Worm (Caenorhabditis elegans): ENCODE data around the gene srh-67.

The srh-67 gene

DNA sequence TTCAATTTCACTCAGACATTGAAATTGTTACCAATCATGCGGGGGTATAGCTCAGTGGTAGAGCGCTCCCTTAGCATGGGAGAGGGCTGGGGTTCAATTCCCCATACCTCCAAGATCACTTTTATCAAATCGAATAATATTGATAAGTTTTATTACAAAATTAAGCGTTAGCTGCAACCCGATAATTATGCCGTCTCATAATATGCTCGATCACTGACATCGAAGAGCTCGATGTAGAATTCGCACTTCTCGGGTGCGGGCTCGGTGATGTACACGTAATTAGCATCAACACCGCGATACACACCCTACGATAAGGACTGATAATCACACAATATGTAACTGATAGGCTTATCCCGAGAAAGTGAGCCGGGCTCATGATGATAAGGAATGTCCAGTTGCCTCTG, 33.8 kb downstream of the srh-67 start (continued):
- peak; percentile 67 for TF ChIP-seq hrde-1 (tag; optimal IDR thresholded peaks at IDR 0.05; ENCODE audit: borderline replicate concordance)
- no peak for TF ChIP-seq egrh-3 (GFP tag; IDR thresholded peaks at IDR 0.05)
- TF ChIP-seq repo-1 (tag; optimal IDR thresholded peaks at IDR 0.05) = peak; percentile 45
- no peak for TF ChIP-seq B0336.3 (GFP tag; IDR thresholded peaks at IDR 0.05)
- TF ChIP-seq F39B2.1 (GFP tag; IDR thresholded peaks at IDR 0.05) = no peak
- TF ChIP-seq nfyb-1 (GFP tag; IDR thresholded peaks at IDR 0.05) = peak; percentile 72
- TF ChIP-seq C17E4.6 (GFP tag; IDR thresholded peaks at IDR 0.05) = no peak
- TF ChIP-seq ztf-18 (tag; optimal IDR thresholded peaks at IDR 0.05) = peak; percentile 42
- TF ChIP-seq chd-7 (tag; optimal IDR thresholded peaks at IDR 0.05) = no peak
- TF ChIP-seq B0019.2 (GFP tag; conservative IDR thresholded peaks at IDR 0.05) = no peak
- no peak for TF ChIP-seq ccch-3 (GFP tag; optimal IDR thresholded peaks at IDR 0.05)
- no peak for TF ChIP-seq F57C9.4 (tag; optimal IDR thresholded peaks at IDR 0.05)
- 0 out of 2 replicates have a peak, but pooled peaks have one; percentile 21 for TF ChIP-seq cebp-2 (GFP tag; IDR thresholded peaks at IDR 0.05)

ce11 chrII:12544533-12544932, 35.8 kb downstream of the srh-67 start, which contains the start of gene F49C5.9:
Gene F49C5.9, minus strand, starts transcription at chrII:12544633.
- no peak for TF ChIP-seq madf-10 (tag; optimal IDR thresholded peaks at IDR 0.05)
- no peak for TF ChIP-seq attf-6 (GFP tag; IDR thresholded peaks at IDR 0.05)
- no peak for TF ChIP-seq Y53F4B.3 (GFP tag; IDR thresholded peaks at IDR 0.05)
- TF ChIP-seq dox-1 (GFP tag; IDR thresholded peaks at IDR 0.05) = no peak
- no peak for TF ChIP-seq dpl-1 (GFP tag; optimal IDR thresholded peaks at IDR 0.05)
- no peak for TF ChIP-seq ceh-40 (GFP tag; IDR thresholded peaks at IDR 0.05)
- TF ChIP-seq hmg-1.2 (GFP tag; IDR thresholded peaks at IDR 0.05) = no peak
- TF ChIP-seq F39B2.1 (GFP tag; IDR thresholded peaks at IDR 0.05) = no peak
- no peak for TF ChIP-seq pbrm-1 (GFP tag; IDR thresholded peaks at IDR 0.05)
- TF ChIP-seq lsy-27 (tag; optimal IDR thresholded peaks at IDR 0.05; ENCODE audit: borderline replicate concordance, insufficient read depth) = no peak
- no peak for TF ChIP-seq Y67H2A.10 (GFP tag; conservative IDR thresholded peaks at IDR 0.05)

DNA sequence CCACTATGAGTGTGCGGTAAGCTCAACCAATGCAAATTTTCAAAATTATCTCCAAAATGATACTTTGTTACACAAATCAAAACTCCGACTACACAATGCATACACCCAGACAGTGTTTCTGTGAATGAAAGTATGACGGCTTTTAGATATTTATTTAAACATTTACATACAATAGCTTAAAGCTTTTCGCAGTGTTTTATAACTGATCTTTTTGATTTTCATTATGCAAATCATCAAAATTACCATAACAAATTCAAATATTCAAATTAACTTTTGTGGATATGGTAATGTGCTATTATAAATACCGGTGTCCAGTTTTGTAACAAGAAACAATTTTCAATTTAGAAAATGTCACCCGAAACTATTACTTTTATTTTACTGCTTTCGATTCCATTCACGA, 37.7 kb downstream of the srh-67 start, which contains the start of the genes F49C5.5 and F49C5.10:
F49C5.5 (minus strand) TSS at position 101 of the 400 bp plus-strand sequence.
F49C5.10 (plus strand) TSS at position 344 of the 400 bp plus-strand sequence.
- TF ChIP-seq let-526 (GFP tag; IDR thresholded peaks at IDR 0.05) (no peak), akir-1 (GFP tag; optimal IDR thresholded peaks at IDR 0.05) (no peak), bed-1 (GFP tag; IDR thresholded peaks at IDR 0.05) (no peak), tbp1 (GFP tag; optimal IDR thresholded peaks at IDR 0.05) (no peak), F49E8.2 (tag; optimal IDR thresholded peaks at IDR 0.05; ENCODE audit: insufficient read depth) (no peak), sdz-38 (tag; optimal IDR thresholded peaks at IDR 0.05) (no peak), Y56A3A.18 (GFP tag; IDR thresholded peaks at IDR 0.05) (no peak), madf-6 (GFP tag; IDR thresholded peaks at IDR 0.05) (no peak), ets-4 (GFP tag; optimal IDR thresholded peaks at IDR 0.05) (no peak), mel-28 (tag; optimal IDR thresholded peaks at IDR 0.05; ENCODE audit: borderline replicate concordance) (no peak), attf-5 (GFP tag; optimal IDR thresholded peaks at IDR 0.05) (no peak), nfya-2 (GFP tag; IDR thresholded peaks at IDR 0.05) (no peak), snpc-4 (GFP tag; optimal IDR thresholded peaks at IDR 0.05) (no peak), snpc-4 (tag; optimal IDR thresholded peaks at IDR 0.05) (no peak), Y67H2A.10 (GFP tag; conservative IDR thresholded peaks at IDR 0.05) (no peak), F33H1.4 (GFP tag; IDR thresholded peaks at IDR 0.05) (no peak), cebp-1 (GFP tag; IDR thresholded peaks at IDR 0.05) (no peak), cebp-1 (tag; optimal IDR thresholded peaks at IDR 0.05) (no peak), B0336.3 (GFP tag; IDR thresholded peaks at IDR 0.05) (no peak), egl-18 (GFP tag; IDR thresholded peaks at IDR 0.05) (no peak), ceh-40 (GFP tag; IDR thresholded peaks at IDR 0.05) (no peak)
